Worm (Caenorhabditis elegans): ENCODE data around the gene aakg-4.

Gene aakg-4

ce11 chrX:2316205-2316604 lies 2.9 kb downstream of the aakg-4 start (continued):
- TF ChIP-seq fkh-4 (tag; optimal IDR thresholded peaks at IDR 0.05; ENCODE audit: borderline replicate concordance) (no peak), nhr-77 (tag; optimal IDR thresholded peaks at IDR 0.05) (no peak), nhr-237 (tag; optimal IDR thresholded peaks at IDR 0.05) (no peak), ztf-11 (tag; optimal IDR thresholded peaks at IDR 0.05) (no peak), ztf-4 (tag; optimal IDR thresholded peaks at IDR 0.05) (no peak), nhr-90 (tag; optimal IDR thresholded peaks at IDR 0.05; ENCODE audit: poor library complexity) (peak; percentile 48), elt-2 (tag; optimal IDR thresholded peaks at IDR 0.05) (peak; percentile 24), efl-1 (optimal IDR thresholded peaks at IDR 0.05) (peak in 1 of 2 experiments; percentile 4), efl-1 (GFP tag; optimal IDR thresholded peaks at IDR 0.05 in 1 of 2) (peak in 1 of 2 experiments; percentile 1), ceh-63 (GFP tag; optimal IDR thresholded peaks at IDR 0.05) (no peak), nhr-20 (tag; optimal IDR thresholded peaks at IDR 0.05) (peak; percentile 78), nhr-47 (tag; optimal IDR thresholded peaks at IDR 0.05) (peak; percentile 42), hlh-4 (tag; optimal IDR thresholded peaks at IDR 0.05) (no peak), snpc-4 (tag; optimal IDR thresholded peaks at IDR 0.05) (no peak), tlp-1 (tag; optimal IDR thresholded peaks at IDR 0.05) (no peak), rnt-1 (tag; optimal IDR thresholded peaks at IDR 0.05) (peak; percentile 60), ces-1 (GFP tag; optimal IDR thresholded peaks at IDR 0.05) (no peak), xbp-1 (tag; optimal IDR thresholded peaks at IDR 0.05) (peak; percentile 11), egl-13 (tag; optimal IDR thresholded peaks at IDR 0.05) (no peak), grh-1 (GFP tag; IDR thresholded peaks at IDR 0.05) (no peak), nhr-71 (tag; optimal IDR thresholded peaks at IDR 0.05) (peak; percentile 81), lin-35 (GFP tag; optimal IDR thresholded peaks at IDR 0.05) (peak in 1 of 2 experiments; percentile 50), mdl-1 (tag; optimal IDR thresholded peaks at IDR 0.05) (peak in 1 of 2 experiments; percentile 94), fkh-10 (GFP tag; optimal IDR thresholded peaks at IDR 0.05) (no peak), lin-14 (GFP tag; optimal IDR thresholded peaks at IDR 0.05) (peak; percentile 81), hlh-17 (GFP tag; optimal IDR thresholded peaks at IDR 0.05; ENCODE audit: borderline replicate concordance) (no peak), Y116A8C.19 (tag; optimal IDR thresholded peaks at IDR 0.05; ENCODE audit: borderline replicate concordance) (no peak), efl-3 (GFP tag; optimal IDR thresholded peaks at IDR 0.05) (no peak), unc-130 (tag; optimal IDR thresholded peaks at IDR 0.05) (peak; percentile 80), aly-2 (tag; optimal IDR thresholded peaks at IDR 0.05) (no peak)

- no peak for TF ChIP-seq xbp-1 (tag; optimal IDR thresholded peaks at IDR 0.05)
- no peak for TF ChIP-seq grh-1 (GFP tag; IDR thresholded peaks at IDR 0.05)
- TF ChIP-seq skn-1 (tag; optimal IDR thresholded peaks at IDR 0.05) = no peak
Measured at ce11 chrX:2304496-2304895, 14.6 kb downstream of the aakg-4 start.

ce11 chrX:2303253-2303652 lies 15.9 kb downstream of the aakg-4 start:
- no peak for TF ChIP-seq nhr-77 (tag; optimal IDR thresholded peaks at IDR 0.05)
- no peak for TF ChIP-seq efl-1 (optimal IDR thresholded peaks at IDR 0.05)
- peak in 1 of 2 experiments; percentile 44 for TF ChIP-seq efl-1 (GFP tag; optimal IDR thresholded peaks at IDR 0.05 in 1 of 2)
- peak; percentile 82 for TF ChIP-seq blmp-1 (tag; optimal IDR thresholded peaks at IDR 0.05)
- no peak for TF ChIP-seq sptf-1 (tag; optimal IDR thresholded peaks at IDR 0.05)

ce11 chrX:2302782-2303181 lies 16.4 kb downstream of the aakg-4 start, which contains the start of gene hum-6:
Gene hum-6, plus strand, starts transcription at chrX:2303082.
- TF ChIP-seq egl-13 (tag; optimal IDR thresholded peaks at IDR 0.05) (no peak), tlp-1 (tag; optimal IDR thresholded peaks at IDR 0.05) (no peak), pqm-1 (tag; optimal IDR thresholded peaks at IDR 0.05) (no peak), Y116A8C.19 (tag; optimal IDR thresholded peaks at IDR 0.05; ENCODE audit: borderline replicate concordance) (no peak), ces-1 (GFP tag; optimal IDR thresholded peaks at IDR 0.05) (no peak)

- TF ChIP-seq lin-13 (GFP tag; optimal IDR thresholded peaks at IDR 0.05) = no peak
- no peak for TF ChIP-seq efl-1 (optimal IDR thresholded peaks at IDR 0.05)
- TF ChIP-seq efl-1 (GFP tag; optimal IDR thresholded peaks at IDR 0.05 in 1 of 2) = peak in 1 of 2 experiments; percentile 80
- peak; percentile 35 for TF ChIP-seq blmp-1 (tag; optimal IDR thresholded peaks at IDR 0.05)
Measured at ce11 chrX:2301821-2302220, 17.3 kb downstream of the aakg-4 start.
